Fruit fly (Drosophila melanogaster) whole organism, embryonic: ENCODE data around the gene CG4278.
A peak's percentile ranks its signal among the peaks of the same experiment; 100 is the strongest.

Experiments used
- Atf3 ChIP-seq: fragments of 200-800 bp; sonication (Bioruptor generic); optimal IDR thresholded peaks from 3 replicates; lab custom pipeline; 2016; ENCODE audit warnings: missing biosample characterization, missing genetic modification characterization
- CG11085 ChIP-seq: fragments of 200-800 bp; sonication (Bioruptor generic); IDR thresholded peaks from 2 replicates; pipeline ENCODE4 v1.3.6; 2022; ENCODE audit warnings: missing biosample characterization, missing genetic modification characterization
- CG11398 ChIP-seq: fragments of 200-800 bp; sonication (Bioruptor generic); optimal IDR thresholded peaks from 2 replicates; lab custom pipeline; 2016; ENCODE audit warnings: missing biosample characterization, missing genetic modification characterization
- CG12104 ChIP-seq: fragments of 200-800 bp; sonication (Bioruptor generic); optimal IDR thresholded peaks from 3 replicates; lab custom pipeline; 2016; ENCODE audit warnings: missing biosample characterization, missing genetic modification characterization
- CG13287 ChIP-seq: fragments of 200-800 bp; sonication (Bioruptor generic); IDR thresholded peaks from 2 replicates; pipeline ENCODE4 v1.3.6; 2022; ENCODE audit warnings: missing biosample characterization, missing genetic modification characterization; ENCODE audit not compliant: partially characterized antibody
- CG13424 ChIP-seq: fragments of 200-800 bp; sonication (Bioruptor generic); optimal IDR thresholded peaks from 2 replicates; lab custom pipeline; 2019; ENCODE audit warnings: missing biosample characterization, mild to moderate bottlenecking, missing genetic modification characterization, moderate library complexity
- CG17328 ChIP-seq: fragments of 200-800 bp; sonication (Bioruptor generic); IDR thresholded peaks from 2 replicates; pipeline ENCODE4 v1.3.6; 2022; ENCODE audit warnings: missing biosample characterization, missing genetic modification characterization
- CG17359 ChIP-seq: fragments of 200-800 bp; sonication (Bioruptor generic); optimal IDR thresholded peaks from 3 replicates; lab custom pipeline; 2018; ENCODE audit warnings: missing biosample characterization, mild to moderate bottlenecking, missing genetic modification characterization, moderate library complexity
- CG17912 ChIP-seq: fragments of 200-800 bp; sonication (Bioruptor generic); optimal IDR thresholded peaks from 2 replicates; lab custom pipeline; 2018; ENCODE audit warnings: missing biosample characterization, mild to moderate bottlenecking, missing genetic modification characterization
- CG18011 ChIP-seq: fragments of 200-800 bp; sonication (Bioruptor generic); optimal IDR thresholded peaks from 2 replicates; lab custom pipeline; 2017; ENCODE audit warnings: missing biosample characterization, missing genetic modification characterization, mild to moderate bottlenecking, moderate library complexity, missing genotype
- CG18262 ChIP-seq: fragments of 200-800 bp; optimal IDR thresholded peaks from 3 replicates; lab custom pipeline; 2019; ENCODE audit warnings: missing biosample characterization, mild to moderate bottlenecking, missing genetic modification characterization, moderate library complexity
- CG2120 ChIP-seq: fragments of 200-800 bp; sonication (Bioruptor generic); optimal IDR thresholded peaks from 3 replicates; lab custom pipeline; 2016; ENCODE audit warnings: missing biosample characterization, missing genetic modification characterization
- CG2199 ChIP-seq: fragments of 200-800 bp; sonication (Bioruptor generic); IDR thresholded peaks from 3 replicates; pipeline ENCODE4 v1.3.6; 2022; ENCODE audit warnings: missing biosample characterization, missing genetic modification characterization
- CG2875 ChIP-seq: fragments of 200-800 bp; sonication (Bioruptor generic); optimal IDR thresholded peaks from 2 replicates; lab custom pipeline; 2017; ENCODE audit warnings: missing biosample characterization, mild to moderate bottlenecking, missing genetic modification characterization, missing genetic modification reagents
- CG31441 ChIP-seq: fragments of 200-800 bp; sonication (Bioruptor generic); IDR thresholded peaks from 2 replicates; pipeline ENCODE4 v1.3.6; 2022; ENCODE audit warnings: missing biosample characterization, missing genetic modification characterization
- CG32532 ChIP-seq: fragments of 200-800 bp; sonication (Bioruptor generic); IDR thresholded peaks from 2 replicates; pipeline ENCODE4 v1.3.6; 2022; ENCODE audit warnings: missing biosample characterization, missing genetic modification characterization
- CG32772 ChIP-seq: fragments of 200-800 bp; sonication (Bioruptor generic); IDR thresholded peaks from 2 replicates; pipeline ENCODE4 v1.3.6; 2022; ENCODE audit warnings: missing biosample characterization, missing genetic modification characterization
- CG3407 ChIP-seq: fragments of 200-800 bp; sonication (Bioruptor generic); optimal IDR thresholded peaks from 2 replicates; lab custom pipeline; 2018; ENCODE audit warnings: missing biosample characterization, mild to moderate bottlenecking, missing genetic modification characterization
- CG3838 ChIP-seq: fragments of 200-800 bp; sonication (Bioruptor generic); optimal IDR thresholded peaks from 3 replicates; lab custom pipeline; 2016; ENCODE audit warnings: missing biosample characterization, missing genetic modification characterization
- CG3995 ChIP-seq: fragments of 200-800 bp; sonication (Bioruptor generic); optimal IDR thresholded peaks from 3 replicates; lab custom pipeline; 2016; ENCODE audit warnings: missing biosample characterization, missing genetic modification characterization
- CG42726 ChIP-seq: fragments of 200-800 bp; sonication (Bioruptor generic); IDR thresholded peaks from 2 replicates; pipeline ENCODE4 v1.3.6; 2022; ENCODE audit warnings: missing biosample characterization, missing genetic modification characterization; ENCODE audit not compliant: partially characterized antibody
- CG4328 ChIP-seq: fragments of 200-800 bp; sonication (Bioruptor generic); optimal IDR thresholded peaks from 3 replicates; lab custom pipeline; 2017; ENCODE audit warnings: missing biosample characterization, missing genetic modification reagents, missing genetic modification characterization
- CG43689 ChIP-seq: fragments of 200-800 bp; sonication (Bioruptor generic); IDR thresholded peaks from 2 replicates; pipeline ENCODE4 v1.3.6; 2022; ENCODE audit warnings: missing biosample characterization, missing genetic modification characterization
- CG5953 ChIP-seq: fragments of 200-800 bp; sonication (Bioruptor generic); IDR thresholded peaks from 2 replicates; pipeline ENCODE4 v1.3.6; 2022; ENCODE audit warnings: missing biosample characterization, missing genetic modification characterization
- CG6689 ChIP-seq: fragments of 200-800 bp; sonication (Bioruptor generic); IDR thresholded peaks from 2 replicates; pipeline ENCODE4 v1.3.6; 2022; ENCODE audit warnings: missing biosample characterization, missing genetic modification characterization
- CG8944 ChIP-seq: fragments of 200-800 bp; sonication (Bioruptor generic); optimal IDR thresholded peaks from 3 replicates; lab custom pipeline; 2016; ENCODE audit warnings: missing biosample characterization, missing genetic modification characterization
- CG9727 ChIP-seq: fragments of 200-800 bp; sonication (Bioruptor generic); optimal IDR thresholded peaks from 3 replicates; lab custom pipeline; 2017; ENCODE audit warnings: missing biosample characterization, mild to moderate bottlenecking, missing genetic modification characterization
- Chrac-16 ChIP-seq: fragments of 200-800 bp; sonication (Bioruptor generic); optimal IDR thresholded peaks from 3 replicates; lab custom pipeline; 2016; ENCODE audit warnings: missing biosample characterization, missing genetic modification characterization
- D19B ChIP-seq: fragments of 200-800 bp; sonication (Bioruptor generic); optimal IDR thresholded peaks from 2 replicates; lab custom pipeline; 2017; ENCODE audit warnings: missing biosample characterization, mild to moderate bottlenecking, missing genetic modification characterization
- Deaf1 ChIP-seq: fragments of 200-800 bp; optimal IDR thresholded peaks from 3 replicates; lab custom pipeline; 2019; ENCODE audit warnings: missing biosample characterization, mild to moderate bottlenecking, missing genetic modification characterization, moderate library complexity
- Dip3 ChIP-seq: fragments of 200-800 bp; sonication (Bioruptor generic); optimal IDR thresholded peaks from 3 replicates; lab custom pipeline; 2016; ENCODE audit warnings: missing biosample characterization, missing genetic modification characterization
- Drgx ChIP-seq: fragments of 200-800 bp; sonication (Bioruptor generic); IDR thresholded peaks from 2 replicates; pipeline ENCODE4 v1.3.6; 2022; ENCODE audit warnings: missing biosample characterization, missing genetic modification characterization
- Hr3 ChIP-seq: fragments of 200-800 bp; sonication (Bioruptor generic); optimal IDR thresholded peaks from 3 replicates; lab custom pipeline; 2016; ENCODE audit warnings: missing biosample characterization, missing genetic modification characterization
- Hsf ChIP-seq: fragments of 200-800 bp; sonication (Bioruptor generic); optimal IDR thresholded peaks from 3 replicates; lab custom pipeline; 2016; ENCODE audit warnings: missing biosample characterization, missing genetic modification characterization
- Mrtf ChIP-seq: fragments of 200-800 bp; sonication (Bioruptor generic); IDR thresholded peaks from 3 replicates; pipeline ENCODE4 v1.3.6; 2022; ENCODE audit warnings: missing biosample characterization, missing genetic modification characterization
- al ChIP-seq: fragments of 200-800 bp; sonication (Bioruptor generic); IDR thresholded peaks from 2 replicates; pipeline ENCODE4 v1.3.6; 2022; ENCODE audit warnings: missing biosample characterization, missing genetic modification characterization
- chn ChIP-seq: fragments of 200-800 bp; sonication (Bioruptor generic); optimal IDR thresholded peaks from 2 replicates; lab custom pipeline; 2016; ENCODE audit warnings: missing biosample characterization, missing genetic modification characterization
- dpn ChIP-seq, 2 experiments: fragments of 200-800 bp; sonication (Bioruptor generic); optimal IDR thresholded peaks; 3 replicates each; lab custom pipeline; 2016; ENCODE audit warnings: missing biosample characterization in 2 of 2, missing genetic modification characterization in 2 of 2
- eyg ChIP-seq: fragments of 200-800 bp; sonication (Bioruptor generic); optimal IDR thresholded peaks from 3 replicates; lab custom pipeline; 2016; ENCODE audit warnings: missing biosample characterization, missing genetic modification characterization
- fd96Cb ChIP-seq: fragments of 200-800 bp; sonication (Bioruptor generic); optimal IDR thresholded peaks from 2 replicates; lab custom pipeline; 2018; ENCODE audit warnings: missing biosample characterization, mild to moderate bottlenecking, missing genetic modification characterization, moderate library complexity
- grau ChIP-seq: fragments of 200-800 bp; optimal IDR thresholded peaks from 3 replicates; lab custom pipeline; 2019; ENCODE audit warnings: missing biosample characterization, mild to moderate bottlenecking, missing genetic modification characterization, moderate library complexity
- hbn ChIP-seq: fragments of 200-800 bp; sonication (Bioruptor generic); IDR thresholded peaks from 2 replicates; pipeline ENCODE4 v1.3.6; 2022; ENCODE audit warnings: missing biosample characterization, missing genetic modification characterization; ENCODE audit not compliant: partially characterized antibody
- insv ChIP-seq, 2 experiments: fragments of 200-800 bp; sonication (Bioruptor generic); optimal IDR thresholded peaks; 3 replicates each; lab custom pipeline; 2016 to 2018; ENCODE audit warnings: missing biosample characterization in 2 of 2, missing genetic modification characterization in 2 of 2
- klu ChIP-seq: fragments of 200-800 bp; sonication (Bioruptor generic); IDR thresholded peaks from 2 replicates; pipeline ENCODE4 v1.3.6; 2022; ENCODE audit warnings: missing biosample characterization, missing genetic modification characterization
- maf-S ChIP-seq: fragments of 200-800 bp; sonication (Bioruptor generic); optimal IDR thresholded peaks from 2 replicates; lab custom pipeline; 2016; ENCODE audit warnings: missing biosample characterization, missing genetic modification characterization
- onecut ChIP-seq: fragments of 200-800 bp; sonication (Bioruptor generic); IDR thresholded peaks from 2 replicates; pipeline ENCODE4 v1.3.6; 2022; ENCODE audit warnings: missing biosample characterization, missing genetic modification characterization
- ro ChIP-seq: fragments of 200-800 bp; sonication (Bioruptor generic); IDR thresholded peaks from 2 replicates; pipeline ENCODE4 v1.3.6; 2022; ENCODE audit warnings: missing biosample characterization, missing genetic modification characterization
- sna ChIP-seq: fragments of 200-800 bp; sonication (Bioruptor generic); IDR thresholded peaks from 2 replicates; pipeline ENCODE4 v1.3.6; 2022; ENCODE audit warnings: missing biosample characterization, missing genetic modification characterization; ENCODE audit not compliant: partially characterized antibody
- wor ChIP-seq: fragments of 200-800 bp; sonication (Bioruptor generic); IDR thresholded peaks from 2 replicates; pipeline ENCODE4 v1.3.6; 2022; ENCODE audit warnings: missing biosample characterization, missing genetic modification characterization
- zen ChIP-seq: fragments of 200-800 bp; sonication (Bioruptor generic); optimal IDR thresholded peaks from 3 replicates; lab custom pipeline; 2018; ENCODE audit warnings: missing biosample characterization, mild to moderate bottlenecking, missing genetic modification characterization, moderate library complexity

CG4278 gene

DNA sequence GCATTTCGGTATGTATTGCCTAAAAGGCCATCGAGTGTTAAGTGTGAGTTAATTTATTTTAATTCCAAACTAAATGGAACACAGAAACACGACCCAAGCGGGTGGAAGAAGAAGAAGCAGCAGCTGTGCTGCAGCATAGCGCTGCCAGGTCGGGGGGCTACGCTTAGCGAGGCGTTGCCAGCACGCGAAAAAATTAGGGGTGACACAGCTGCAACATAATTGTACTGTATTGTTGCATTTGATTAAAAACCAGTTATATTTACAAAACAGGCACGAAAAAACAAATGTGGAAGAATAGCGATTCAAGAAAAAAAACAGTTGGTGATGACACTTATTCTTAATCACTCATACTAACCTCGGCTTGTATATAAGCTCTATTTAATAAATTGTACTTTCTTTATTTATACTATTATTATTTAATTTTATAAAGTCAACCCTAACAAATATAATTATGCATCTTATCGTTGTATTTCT is 23.3 kb downstream of the CG4278 start (continued):
- TF ChIP-seq CG13287 (GFP tag; lab: Robert Waterston, UW) (peak; percentile 68), CG31441 (GFP tag; lab: Robert Waterston, UW) (no peak), Deaf1 (no peak), CG11085 (GFP tag; lab: Robert Waterston, UW) (peak; percentile 70), CG13424 (tag; lab: Kevin White, UChicago) (peak; percentile 81), Dip3 (GFP tag; lab: Kevin White, UChicago) (peak; percentile 56), dpn (GFP tag; optimal IDR thresholded peaks at IDR 0.05; lab: Kevin White, UChicago) (peak; percentile 69 to 80), CG5953 (GFP tag; lab: Robert Waterston, UW) (no peak), CG17328 (GFP tag; lab: Robert Waterston, UW) (peak; percentile 76), chn (GFP tag; lab: Kevin White, UChicago) (peak; percentile 75), Chrac-16 (peak; percentile 67), CG42726 (GFP tag; lab: Robert Waterston, UW) (0 out of 2 replicates have a peak, but pooled peaks have one; percentile 21), CG2120 (peak; percentile 79), CG9727 (peak; percentile 78), D19B (GFP tag; lab: Kevin White, UChicago) (peak; percentile 52), eyg (peak; percentile 41), CG6689 (GFP tag; lab: Robert Waterston, UW) (peak; percentile 79), wor (GFP tag; lab: Robert Waterston, UW) (peak; percentile 66; the same call in 1 of the 2 replicates), CG32532 (GFP tag; lab: Robert Waterston, UW) (peak; percentile 74), CG32772 (GFP tag; lab: Robert Waterston, UW) (peak; percentile 68), CG3838 (GFP tag; lab: Kevin White, UChicago) (no peak), zen (tag; lab: Kevin White, UChicago) (peak; percentile 47), hbn (GFP tag; lab: Robert Waterston, UW) (peak; percentile 39), CG11398 (GFP tag; lab: Kevin White, UChicago) (peak; percentile 14), Drgx (GFP tag; lab: Robert Waterston, UW) (peak; percentile 67; the same call in 1 of the 2 replicates), CG8944 (GFP tag; lab: Kevin White, UChicago) (peak; percentile 64), CG12104 (no peak), Hr3 (GFP tag; lab: Kevin White, UChicago) (peak; percentile 73), klu (GFP tag; lab: Robert Waterston, UW) (peak; percentile 70; the same call in 1 of the 2 replicates), CG17912 (peak; percentile 43), CG4328 (GFP tag; lab: Kevin White, UChicago) (peak; percentile 28), grau (peak; percentile 77), maf-S (GFP tag; lab: Kevin White, UChicago) (peak; percentile 57), Atf3 (GFP tag; lab: Kevin White, UChicago) (peak; percentile 7), Hsf (GFP tag; lab: Kevin White, UChicago) (peak; percentile 54), CG3995 (GFP tag; lab: Kevin White, UChicago) (peak; percentile 39), CG3407 (peak; percentile 12), insv (GFP tag; optimal IDR thresholded peaks at IDR 0.05; lab: Kevin White, UChicago) (peak in 1 of 2 experiments; percentile 4), fd96Cb (peak; percentile 45), CG18011 (peak; percentile 12), ro (GFP tag; lab: Robert Waterston, UW) (peak; percentile 50), sna (peak; percentile 51; the same call in 1 of the 2 replicates), CG43689 (GFP tag; lab: Robert Waterston, UW) (peak; percentile 47; the same call in 1 of the 2 replicates), Mrtf (GFP tag; lab: Robert Waterston, UW) (peak; percentile 68; the same call in 2 of the 3 replicates), CG2199 (GFP tag; lab: Robert Waterston, UW) (peak; percentile 86), CG17359 (peak; percentile 58), CG2875 (no peak), CG18262 (tag; lab: Kevin White, UChicago) (peak; percentile 64), al (peak; percentile 64; the same call in 1 of the 2 replicates), onecut (peak; percentile 41; the same call in 1 of the 2 replicates)
